Worm (Caenorhabditis elegans): Measurements from ENCODE around the gene C40C9.4.

DNA sequence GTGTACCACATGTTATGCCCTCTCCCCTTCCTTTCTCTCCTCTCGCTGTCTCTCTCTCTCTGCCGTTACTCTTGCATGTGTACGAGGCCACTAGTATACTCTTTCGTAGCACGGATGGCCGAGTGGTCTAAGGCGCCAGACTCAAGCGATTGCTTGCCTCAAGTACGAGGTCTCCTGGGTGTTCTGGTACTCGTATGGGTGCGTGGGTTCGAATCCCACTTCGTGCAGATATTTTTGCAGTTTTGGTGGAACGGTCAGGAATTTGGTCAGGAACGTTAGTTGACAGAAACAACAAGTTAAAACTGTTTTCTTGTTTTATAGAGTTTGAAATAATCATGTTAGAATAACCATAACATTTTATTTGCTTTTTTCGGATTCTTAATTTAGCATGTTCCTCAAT is 14.5 kb downstream of the C40C9.4 start:
- peak; percentile 34 for TF ChIP-seq ama-1 (optimal IDR thresholded peaks at IDR 0.05)
- TF ChIP-seq egl-27 (tag; optimal IDR thresholded peaks at IDR 0.05), result peak; percentile 84
- TF ChIP-seq ZK546.5 (tag; optimal IDR thresholded peaks at IDR 0.05), result no peak
- peak; percentile 86 for TF ChIP-seq F13H6.1 (tag; optimal IDR thresholded peaks at IDR 0.05)

Data from whole organism, L2 larva.